Worm (Caenorhabditis elegans) whole organism, mixed stage, embryonic: Measurements from ENCODE around the gene vit-3.

Source experiments
- M03D4.4 ChIP-seq: sonication (generic microtip); optimal IDR thresholded peaks from 2 replicates; lab custom pipeline; 2017; ENCODE audit warnings: mild to moderate bottlenecking, missing genetic modification characterization, missing compliant biosample characterization
- bed-3 ChIP-seq: fragments of 200-800 bp; sonication (Bioruptor generic); optimal IDR thresholded peaks from 3 replicates; lab custom pipeline; 2018; ENCODE audit warnings: mild to moderate bottlenecking, missing genetic modification characterization, moderate library complexity, missing compliant biosample characterization
- nhr-237 ChIP-seq: fragments of 150-350 bp; optimal IDR thresholded peaks from 2 replicates; lab custom pipeline; 2014; ENCODE audit warnings: missing biosample characterization, missing genetic modification characterization
- nhr-28 ChIP-seq: fragments of 150-350 bp; optimal IDR thresholded peaks from 2 replicates; lab custom pipeline; 2014; ENCODE audit warnings: missing biosample characterization, missing genetic modification characterization
- nhr-76 ChIP-seq: sonication (generic microtip); optimal IDR thresholded peaks from 2 replicates; lab custom pipeline; 2017; ENCODE audit warnings: missing biosample characterization, missing genetic modification characterization
- tbx-8 ChIP-seq: fragments of 200-800 bp; sonication (Bioruptor generic); optimal IDR thresholded peaks from 2 replicates; lab custom pipeline; 2018; ENCODE audit warnings: mild to moderate bottlenecking, missing genetic modification characterization, moderate library complexity, missing compliant biosample characterization
- zip-8 ChIP-seq: fragments of 150-350 bp; optimal IDR thresholded peaks from 2 replicates; lab custom pipeline; 2014; ENCODE audit warnings: missing biosample characterization, missing genetic modification characterization

DNA sequence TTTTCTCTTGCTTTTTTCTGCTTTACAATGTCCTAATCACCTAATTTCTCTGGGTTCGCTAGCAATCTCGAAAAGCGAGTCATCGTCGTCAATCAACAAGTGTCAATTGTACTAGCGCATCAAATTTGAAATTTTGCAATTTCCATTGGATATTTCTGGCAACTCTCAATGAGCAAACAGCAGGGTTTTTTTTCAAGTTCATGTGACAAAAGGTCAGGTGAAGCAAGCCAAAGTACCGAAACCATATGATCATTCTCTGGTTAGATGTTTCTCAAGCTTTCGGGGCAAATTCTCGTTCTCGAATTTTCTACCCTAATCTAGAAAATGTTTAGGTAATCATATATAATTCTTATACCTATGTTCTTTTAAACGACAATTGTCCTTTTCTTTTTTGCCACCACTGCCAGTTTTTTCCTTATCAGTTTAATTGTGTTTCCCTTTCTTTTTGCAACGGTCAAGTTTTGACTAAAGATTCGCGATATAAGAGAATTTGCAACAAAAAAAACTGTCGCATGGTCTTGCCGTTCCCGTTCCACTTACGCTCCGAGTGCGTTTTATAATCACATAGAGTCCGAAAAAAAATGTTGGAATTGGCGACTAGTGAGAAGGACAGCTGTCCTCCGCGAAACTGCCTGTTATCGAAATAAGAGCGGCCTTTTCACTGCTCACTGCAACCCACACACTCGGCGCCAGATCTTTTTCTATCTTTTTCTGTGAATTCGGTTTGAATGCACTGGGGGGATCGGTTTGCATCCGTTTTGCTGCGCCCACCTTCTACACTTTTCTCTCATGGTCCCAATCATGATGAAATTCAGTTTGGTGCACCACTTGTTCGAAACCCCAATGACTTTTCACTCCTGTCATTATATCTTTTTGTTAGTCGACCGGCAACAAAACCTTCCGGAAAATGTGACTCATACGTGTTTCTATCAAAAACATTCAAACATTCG lies 35.8 kb downstream of the vit-3 start:
- TF ChIP-seq M03D4.4 (tag; lab: Kevin White, UChicago): no peak
- no peak for TF ChIP-seq nhr-28 (tag; lab: Kevin White, UChicago)
- no peak for TF ChIP-seq nhr-237 (tag; lab: Kevin White, UChicago)
- TF ChIP-seq bed-3 (GFP tag; lab: Kevin White, UChicago): no peak
- no peak for TF ChIP-seq nhr-76 (tag; lab: Kevin White, UChicago)
- no peak for TF ChIP-seq zip-8 (tag; lab: Kevin White, UChicago)
- no peak for TF ChIP-seq tbx-8 (GFP tag; lab: Kevin White, UChicago)
